Worm (Caenorhabditis elegans) whole organism, L3 larva: ENCODE data around the gene lin-2.

Experiments used
- aly-2 ChIP-seq: fragments of 150-350 bp; optimal IDR thresholded peaks from 2 replicates; lab custom pipeline; 2014; ENCODE audit warnings: missing biosample characterization, missing genetic modification characterization
- ama-1 ChIP-seq: fragments of 150-350 bp; optimal IDR thresholded peaks from 2 replicates; lab custom pipeline; 2018
- ceh-16 ChIP-seq: sonication (generic microtip); optimal IDR thresholded peaks from 2 replicates; lab custom pipeline; 2017; ENCODE audit warnings: missing biosample characterization, missing genetic modification characterization
- pha-4 ChIP-seq: fragments of 150-350 bp; optimal IDR thresholded peaks from 2 replicates; lab custom pipeline; 2014; ENCODE audit warnings: missing biosample characterization, missing genetic modification reagents, missing genetic modification characterization
- snpc-4 ChIP-seq: fragments of 150-350 bp; optimal IDR thresholded peaks from 2 replicates; lab custom pipeline; 2014; ENCODE audit warnings: missing biosample characterization, missing genetic modification characterization
- ztf-11 ChIP-seq: fragments of 150-350 bp; optimal IDR thresholded peaks from 2 replicates; lab custom pipeline; 2014; ENCODE audit warnings: missing biosample characterization, missing genetic modification characterization

ce11 chrX:12378293-12378692, 35.5 kb downstream of the lin-2 start, which contains the start of gene glb-13:
- TF ChIP-seq ceh-16 (tag; lab: Kevin White, UChicago), result no peak
- no peak for TF ChIP-seq aly-2 (tag; lab: Kevin White, UChicago)
- no peak for TF ChIP-seq pha-4
- no peak for TF ChIP-seq ama-1 (lab: Kevin White, UChicago)
- TF ChIP-seq ztf-11 (tag; lab: Kevin White, UChicago), result no peak
- TF ChIP-seq snpc-4, result no peak
